Fruit fly (Drosophila melanogaster) whole organism, embryonic: ENCODE data around the gene SCOT.

Source experiments
- Ada2b ChIP-seq: fragments of 200-800 bp; sonication (Bioruptor generic); IDR thresholded peaks from 2 replicates; pipeline ENCODE4 v1.3.6; 2022; ENCODE audit warnings: missing biosample characterization, missing genetic modification characterization
- Asciz ChIP-seq: fragments of 200-800 bp; sonication (Bioruptor generic); optimal IDR thresholded peaks from 2 replicates; lab custom pipeline; 2017; ENCODE audit warnings: missing biosample characterization, mild to moderate bottlenecking, missing genetic modification characterization, missing genetic modification reagents
- Atf3 ChIP-seq: fragments of 200-800 bp; sonication (Bioruptor generic); optimal IDR thresholded peaks from 3 replicates; lab custom pipeline; 2016; ENCODE audit warnings: missing biosample characterization, missing genetic modification characterization
- Blimp-1 ChIP-seq: fragments of 200-800 bp; sonication (Bioruptor generic); optimal IDR thresholded peaks from 3 replicates; lab custom pipeline; 2018; ENCODE audit warnings: missing biosample characterization, missing genetic modification characterization, mild to moderate bottlenecking, moderate library complexity, missing genetic modification reagents
- CG11723 ChIP-seq: fragments of 200-800 bp; sonication (Bioruptor generic); optimal IDR thresholded peaks from 2 replicates; lab custom pipeline; 2017; ENCODE audit warnings: missing biosample characterization, mild to moderate bottlenecking, missing genetic modification characterization
- CG1233 ChIP-seq: fragments of 200-800 bp; sonication (Bioruptor generic); optimal IDR thresholded peaks from 4 replicates; lab custom pipeline; 2018; ENCODE audit warnings: missing biosample characterization, mild to moderate bottlenecking, missing genetic modification characterization
- CG12391 ChIP-seq: fragments of 200-800 bp; sonication (Bioruptor generic); optimal IDR thresholded peaks from 3 replicates; lab custom pipeline; 2018; ENCODE audit warnings: missing biosample characterization, mild to moderate bottlenecking, missing genetic modification characterization, moderate library complexity
- CG13296 ChIP-seq: fragments of 200-800 bp; sonication (Bioruptor generic); optimal IDR thresholded peaks from 3 replicates; lab custom pipeline; 2018; ENCODE audit warnings: missing biosample characterization, mild to moderate bottlenecking, missing genetic modification characterization
- CG14014 ChIP-seq: fragments of 200-800 bp; sonication (Bioruptor generic); IDR thresholded peaks from 2 replicates; pipeline ENCODE4 v1.3.6; 2022; ENCODE audit warnings: missing biosample characterization, missing genetic modification characterization
- CG1602 ChIP-seq: fragments of 200-800 bp; sonication (Bioruptor generic); optimal IDR thresholded peaks from 3 replicates; lab custom pipeline; 2016; ENCODE audit warnings: missing biosample characterization, missing genetic modification characterization
- CG2678 ChIP-seq: fragments of 200-800 bp; sonication (Bioruptor generic); optimal IDR thresholded peaks from 3 replicates; lab custom pipeline; 2019; ENCODE audit warnings: missing biosample characterization, mild to moderate bottlenecking, missing genetic modification characterization, moderate library complexity
- CG30020 ChIP-seq: fragments of 200-800 bp; optimal IDR thresholded peaks from 2 replicates; lab custom pipeline; 2019; ENCODE audit warnings: missing biosample characterization, mild to moderate bottlenecking, missing genetic modification characterization, moderate library complexity
- CG31388 ChIP-seq: fragments of 200-800 bp; sonication (Bioruptor generic); optimal IDR thresholded peaks from 2 replicates; lab custom pipeline; 2016; ENCODE audit warnings: missing biosample characterization, missing genetic modification characterization
- CG32532 ChIP-seq: fragments of 200-800 bp; sonication (Bioruptor generic); IDR thresholded peaks from 2 replicates; pipeline ENCODE4 v1.3.6; 2022; ENCODE audit warnings: missing biosample characterization, missing genetic modification characterization
- CG3847 ChIP-seq: fragments of 200-800 bp; sonication (Bioruptor generic); IDR thresholded peaks from 2 replicates; pipeline ENCODE4 v1.3.6; 2022; ENCODE audit warnings: missing biosample characterization, missing genetic modification characterization
- CG43689 ChIP-seq: fragments of 200-800 bp; sonication (Bioruptor generic); IDR thresholded peaks from 2 replicates; pipeline ENCODE4 v1.3.6; 2022; ENCODE audit warnings: missing biosample characterization, missing genetic modification characterization
- CG6175 ChIP-seq: fragments of 200-800 bp; sonication (Bioruptor generic); IDR thresholded peaks from 3 replicates; pipeline ENCODE4 v1.3.6; 2022; ENCODE audit warnings: missing biosample characterization, missing genetic modification characterization
- CG6683 ChIP-seq: fragments of 200-800 bp; sonication (Bioruptor generic); optimal IDR thresholded peaks from 2 replicates; lab custom pipeline; 2017; ENCODE audit warnings: missing biosample characterization, mild to moderate bottlenecking, missing genetic modification characterization, missing genetic modification reagents
- CG7839 ChIP-seq: fragments of 200-800 bp; sonication (Bioruptor generic); optimal IDR thresholded peaks from 3 replicates; lab custom pipeline; 2018; ENCODE audit warnings: missing biosample characterization, mild to moderate bottlenecking, missing genetic modification characterization, moderate library complexity
- CG9215 ChIP-seq: fragments of 200-800 bp; sonication (Bioruptor generic); IDR thresholded peaks from 2 replicates; pipeline ENCODE4 v1.3.6; 2022; ENCODE audit warnings: missing biosample characterization, missing genetic modification characterization
- CG9437 ChIP-seq: fragments of 200-800 bp; sonication (Bioruptor generic); optimal IDR thresholded peaks from 2 replicates; lab custom pipeline; 2018; ENCODE audit warnings: missing biosample characterization, mild to moderate bottlenecking, missing genetic modification characterization
- CG9727 ChIP-seq: fragments of 200-800 bp; sonication (Bioruptor generic); optimal IDR thresholded peaks from 3 replicates; lab custom pipeline; 2017; ENCODE audit warnings: missing biosample characterization, mild to moderate bottlenecking, missing genetic modification characterization
- D19A ChIP-seq: fragments of 200-800 bp; optimal IDR thresholded peaks from 3 replicates; lab custom pipeline; 2019; ENCODE audit warnings: missing biosample characterization, mild to moderate bottlenecking, missing genetic modification characterization, moderate library complexity
- Fer3 ChIP-seq: fragments of 200-800 bp; sonication (Bioruptor generic); optimal IDR thresholded peaks from 2 replicates; lab custom pipeline; 2018; ENCODE audit warnings: missing biosample characterization, mild to moderate bottlenecking, missing genetic modification characterization, moderate library complexity
- H15 ChIP-seq: fragments of 200-800 bp; sonication (Bioruptor generic); IDR thresholded peaks from 3 replicates; pipeline ENCODE4 v1.3.6; 2022; ENCODE audit warnings: missing biosample characterization, missing genetic modification characterization
- HmgZ ChIP-seq: fragments of 200-800 bp; sonication (Bioruptor generic); optimal IDR thresholded peaks from 2 replicates; lab custom pipeline; 2018; ENCODE audit warnings: missing biosample characterization, mild to moderate bottlenecking, missing genetic modification characterization
- MTF-1 ChIP-seq: fragments of 200-800 bp; sonication (Bioruptor generic); optimal IDR thresholded peaks from 2 replicates; lab custom pipeline; 2018; ENCODE audit warnings: missing biosample characterization, mild to moderate bottlenecking, missing genetic modification characterization, borderline replicate concordance
- Mad ChIP-seq: fragments of 200-800 bp; sonication (Bioruptor generic); optimal IDR thresholded peaks from 2 replicates; lab custom pipeline; 2016; ENCODE audit warnings: missing biosample characterization, missing genetic modification characterization
- Meics ChIP-seq: fragments of 200-800 bp; sonication (Bioruptor generic); optimal IDR thresholded peaks from 2 replicates; lab custom pipeline; 2017; ENCODE audit warnings: missing biosample characterization, mild to moderate bottlenecking, missing genetic modification characterization
- Nf-YA ChIP-seq: fragments of 200-800 bp; sonication (Bioruptor generic); IDR thresholded peaks from 2 replicates; pipeline ENCODE4 v1.3.6; 2022; ENCODE audit warnings: missing biosample characterization, missing genetic modification characterization
- Sry-δ ChIP-seq: fragments of 200-800 bp; sonication (Bioruptor generic); optimal IDR thresholded peaks from 2 replicates; lab custom pipeline; 2016; ENCODE audit warnings: missing biosample characterization, missing genetic modification characterization
- Stat92E ChIP-seq, 3 experiments: fragments of >200 bp in 2 of 3; fragments of 200-800 bp in 1 of 3; sonication (Bioruptor generic) in 1 of 3; optimal IDR thresholded peaks; 2 replicates each; lab custom pipeline; 2017 to 2019; ENCODE audit warnings: missing biosample characterization in 3 of 3, missing genetic modification characterization in 3 of 3, mild to moderate bottlenecking in 1 of 3, moderate library complexity in 1 of 3
- abd-A ChIP-seq: fragments of 200-800 bp; sonication (Bioruptor generic); optimal IDR thresholded peaks from 3 replicates; lab custom pipeline; 2019; ENCODE audit warnings: missing biosample characterization, mild to moderate bottlenecking, missing genetic modification characterization, moderate library complexity
- bowl ChIP-seq: fragments of 200-800 bp; sonication (Bioruptor generic); IDR thresholded peaks from 2 replicates; pipeline ENCODE4 v1.3.6; 2022; ENCODE audit warnings: missing biosample characterization, missing genetic modification characterization
- cato ChIP-seq: fragments of 200-800 bp; sonication (Bioruptor generic); optimal IDR thresholded peaks from 2 replicates; lab custom pipeline; 2016; ENCODE audit warnings: missing biosample characterization, missing genetic modification characterization, borderline replicate concordance
- fru ChIP-seq: fragments of >200 bp; optimal IDR thresholded peaks from 2 replicates; lab custom pipeline; 2017
- ftz-f1 ChIP-seq: fragments of 200-800 bp; sonication (Bioruptor generic); optimal IDR thresholded peaks from 2 replicates; lab custom pipeline; 2016; ENCODE audit warnings: missing biosample characterization, missing genetic modification characterization
- fu2 ChIP-seq: fragments of 200-800 bp; sonication (Bioruptor generic); optimal IDR thresholded peaks from 2 replicates; lab custom pipeline; 2016; ENCODE audit warnings: missing biosample characterization, missing genetic modification characterization
- gt ChIP-seq: fragments of 200-800 bp; sonication (Bioruptor generic); IDR thresholded peaks from 2 replicates; pipeline ENCODE4 v1.3.6; 2022; ENCODE audit warnings: missing biosample characterization, missing genetic modification characterization
- hkb ChIP-seq, 2 experiments: fragments of 200-800 bp in 1 of 2; fragments of >200 bp in 1 of 2; sonication (Bioruptor generic) in 1 of 2; IDR thresholded peaks in 1 of 2; optimal IDR thresholded peaks in 1 of 2; 2 replicates each; pipeline versions ENCODE4 v1.3.6 to Lab custom; 2017 to 2022; ENCODE audit warnings: missing biosample characterization in 1 of 2, missing genetic modification characterization in 1 of 2
- jumu ChIP-seq: fragments of 200-800 bp; sonication (Bioruptor generic); optimal IDR thresholded peaks from 3 replicates; lab custom pipeline; 2016; ENCODE audit warnings: missing biosample characterization, missing genetic modification characterization
- kay ChIP-seq: fragments of 200-800 bp; sonication (Bioruptor generic); optimal IDR thresholded peaks from 2 replicates; lab custom pipeline; 2016; ENCODE audit warnings: missing biosample characterization, missing genetic modification characterization
- knrl ChIP-seq: fragments of 200-800 bp; sonication (Bioruptor generic); IDR thresholded peaks from 3 replicates; pipeline ENCODE4 v1.3.6; 2022; ENCODE audit warnings: missing biosample characterization, missing genetic modification characterization; ENCODE audit not compliant: partially characterized antibody
- lab ChIP-seq: fragments of 200-800 bp; sonication (Bioruptor generic); optimal IDR thresholded peaks from 3 replicates; lab custom pipeline; 2017; ENCODE audit warnings: missing biosample characterization, missing genetic modification characterization, mild to moderate bottlenecking, moderate library complexity, missing genetic modification reagents
- pho ChIP-seq: fragments of 200-800 bp; sonication (Bioruptor generic); optimal IDR thresholded peaks from 2 replicates; lab custom pipeline; 2016; ENCODE audit warnings: missing biosample characterization, missing genetic modification characterization
- prd ChIP-seq, 3 experiments: fragments of >200 bp in 2 of 3; fragments of 200-800 bp in 1 of 3; sonication (Bioruptor generic) in 1 of 3; optimal IDR thresholded peaks in 2 of 3; IDR thresholded peaks in 1 of 3; 2 replicates in 2 of 3; 3 replicates in 1 of 3; pipeline versions ENCODE4 v1.3.6 to Lab custom; 2017 to 2022; ENCODE audit warnings: missing biosample characterization in 1 of 3, missing genetic modification characterization in 1 of 3
- schlank ChIP-seq: fragments of 200-800 bp; sonication (Bioruptor generic); optimal IDR thresholded peaks from 2 replicates; lab custom pipeline; 2018; ENCODE audit warnings: missing biosample characterization, mild to moderate bottlenecking, missing genetic modification characterization
- sob ChIP-seq: fragments of 200-800 bp; sonication (Bioruptor generic); IDR thresholded peaks from 2 replicates; pipeline ENCODE4 v1.3.6; 2022; ENCODE audit warnings: missing biosample characterization, missing genetic modification characterization
- vvl ChIP-seq: fragments of 200-800 bp; sonication (Bioruptor generic); IDR thresholded peaks from 2 replicates; pipeline ENCODE4 v1.3.6; 2022; ENCODE audit warnings: missing biosample characterization, missing genetic modification characterization
- yki ChIP-seq: fragments of >200 bp; optimal IDR thresholded peaks from 3 replicates; lab custom pipeline; 2018

SCOT gene

DNA sequence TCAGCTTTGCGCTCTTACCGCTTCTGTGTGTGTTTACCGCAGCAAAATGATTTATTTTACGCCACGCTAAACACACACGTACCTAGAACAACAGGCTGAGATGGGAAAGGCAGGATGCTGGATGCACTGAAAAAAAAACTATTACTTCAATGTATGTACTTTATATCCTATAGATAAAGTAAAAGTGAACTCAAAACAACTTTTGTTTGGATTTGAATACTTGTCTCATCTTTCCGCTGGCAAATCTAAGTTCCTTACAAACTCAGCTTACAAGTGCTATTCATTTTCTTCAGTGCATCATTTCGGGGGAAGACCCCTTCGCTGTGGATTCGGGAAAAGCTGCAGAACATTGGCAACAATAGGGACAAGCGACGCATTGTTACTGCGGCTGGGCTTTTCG, 13.8 kb downstream of the SCOT start (continued):
- TF ChIP-seq fru (lab: Kevin White, UChicago) (no peak), Fer3 (peak; percentile 20), fu2 (no peak), schlank (tag; lab: Kevin White, UChicago) (no peak), CG31388 (no peak), vvl (GFP tag; lab: Robert Waterston, UW) (peak; percentile 43; the same call in 1 of the 2 replicates), HmgZ (tag; lab: Kevin White, UChicago) (no peak), kay (GFP tag; lab: Kevin White, UChicago) (no peak), CG6683 (GFP tag; lab: Kevin White, UChicago) (no peak), CG30020 (tag; lab: Kevin White, UChicago) (no peak), CG9437 (no peak), jumu (GFP tag; lab: Kevin White, UChicago) (no peak), D19A (tag; lab: Kevin White, UChicago) (no peak), sob (peak; percentile 47; the same call in 1 of the 2 replicates), CG14014 (GFP tag; lab: Robert Waterston, UW) (peak; percentile 45; the same call in 1 of the 2 replicates), knrl (GFP tag; lab: Robert Waterston, UW) (no peak), H15 (no peak), CG9215 (GFP tag; lab: Robert Waterston, UW) (no peak), CG6175 (no peak), abd-A (no peak), Stat92E (GFP tag; optimal IDR thresholded peaks at IDR 0.05; lab: Kevin White, UChicago) (no peak), bowl (GFP tag; lab: Robert Waterston, UW) (no peak), cato (GFP tag; lab: Kevin White, UChicago) (no peak), CG7839 (tag; lab: Kevin White, UChicago) (peak; percentile 33), Asciz (GFP tag; lab: Kevin White, UChicago) (no peak), CG9727 (GFP tag; lab: Kevin White, UChicago) (peak; percentile 31), pho (no peak), Nf-YA (GFP tag; lab: Robert Waterston, UW) (no peak), CG11723 (GFP tag; lab: Kevin White, UChicago) (no peak), gt (GFP tag; lab: Robert Waterston, UW) (no peak), MTF-1 (GFP tag; lab: Kevin White, UChicago) (no peak), CG1602 (GFP tag; lab: Kevin White, UChicago) (no peak), CG12391 (no peak), Meics (peak; percentile 45), CG1233 (GFP tag; lab: Kevin White, UChicago) (peak; percentile 23), CG13296 (GFP tag; lab: Kevin White, UChicago) (peak; percentile 6), ftz-f1 (GFP tag; lab: Kevin White, UChicago) (no peak), CG32532 (GFP tag; lab: Robert Waterston, UW) (peak; percentile 30; the same call in 1 of the 2 replicates), prd (optimal IDR thresholded peaks at IDR 0.05; lab: Kevin White, UChicago) (no peak), prd (GFP tag; IDR thresholded peaks at IDR 0.05; lab: Robert Waterston, UW) (no peak; the same call in 2 of the 3 replicates), lab (GFP tag; lab: Kevin White, UChicago) (peak; percentile 36), CG2678 (peak; percentile 58), yki (lab: Kevin White, UChicago) (no peak), Ada2b (GFP tag; lab: Robert Waterston, UW) (peak; percentile 28; the same call in 1 of the 2 replicates), Atf3 (no peak), CG43689 (no peak), CG3847 (GFP tag; lab: Robert Waterston, UW) (peak; percentile 36; the same call in 1 of the 2 replicates), Mad (GFP tag; lab: Kevin White, UChicago) (no peak), Sry-δ (no peak), Blimp-1 (GFP tag; lab: Kevin White, UChicago) (no peak), hkb (optimal IDR thresholded peaks at IDR 0.05; lab: Kevin White, UChicago) (no peak), hkb (GFP tag; IDR thresholded peaks at IDR 0.05; lab: Robert Waterston, UW) (no peak)
